Worm (Caenorhabditis elegans): ENCODE measurements around the gene dod-23.

dod-23 gene

DNA sequence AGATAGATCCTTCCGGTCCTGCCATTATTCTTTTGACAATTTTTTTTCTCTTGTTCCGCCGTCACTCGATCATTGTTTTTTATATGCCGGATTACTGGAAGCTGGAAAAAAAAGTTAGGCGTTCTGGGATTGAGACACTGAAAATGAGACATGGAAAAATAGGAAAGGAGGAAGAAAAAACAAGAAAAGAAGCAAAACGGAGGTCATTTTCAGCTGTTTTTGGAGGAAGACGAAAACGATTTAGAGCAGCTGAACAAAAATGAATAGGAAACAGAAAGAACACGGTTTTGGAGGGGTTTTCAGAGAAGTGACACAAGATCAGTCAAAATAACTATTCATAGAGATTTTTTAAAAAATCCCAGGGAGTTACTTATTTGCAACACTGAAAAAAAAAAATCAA lies 29.9 kb downstream of the dod-23 start, which contains the start of gene amt-3:
TSS of gene amt-3 (minus strand) at position 101 of the 400 bp plus-strand sequence.
- TF ChIP-seq hlh-26 (GFP tag; conservative IDR thresholded peaks at IDR 0.05), result no peak
- no peak for TF ChIP-seq Y95B8A.8 (GFP tag; IDR thresholded peaks at IDR 0.05)
- no peak for TF ChIP-seq F57C9.4 (tag; optimal IDR thresholded peaks at IDR 0.05)
- TF ChIP-seq ekl-4 (GFP tag; IDR thresholded peaks at IDR 0.05), result no peak

DNA sequence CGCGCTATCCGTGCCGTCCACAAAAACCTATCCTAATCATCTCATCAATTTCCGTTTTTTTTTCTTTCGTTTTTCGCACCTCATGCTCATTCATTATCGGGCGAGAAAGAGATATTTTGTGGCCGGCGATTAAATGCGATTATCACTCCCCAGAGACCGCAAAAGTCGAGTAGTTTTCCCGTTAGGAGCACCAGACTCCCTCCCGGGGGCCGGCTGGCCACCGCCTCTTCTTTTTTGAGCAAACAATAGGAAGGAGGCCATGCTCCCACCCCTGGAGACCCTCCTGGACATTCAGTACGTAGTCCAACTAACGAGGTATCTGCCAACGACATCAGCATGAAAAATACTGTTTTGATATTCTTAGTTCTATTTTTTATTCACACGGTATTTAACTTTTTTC lies 38.5 kb downstream of the dod-23 start, which contains the start of gene M195.2:
TSS of gene M195.2 (plus strand) at position 301 of the 400 bp plus-strand sequence.
- TF ChIP-seq Y79H2A.3 (GFP tag; conservative IDR thresholded peaks at IDR 0.05) (no peak), B0019.2 (GFP tag; conservative IDR thresholded peaks at IDR 0.05) (no peak), lin-35 (GFP tag; optimal IDR thresholded peaks at IDR 0.05) (no peak), hlh-12 (tag; optimal IDR thresholded peaks at IDR 0.05) (no peak), hrde-1 (tag; optimal IDR thresholded peaks at IDR 0.05; ENCODE audit: borderline replicate concordance) (no peak), mcd-1 (GFP tag; IDR thresholded peaks at IDR 0.05) (no peak)

DNA sequence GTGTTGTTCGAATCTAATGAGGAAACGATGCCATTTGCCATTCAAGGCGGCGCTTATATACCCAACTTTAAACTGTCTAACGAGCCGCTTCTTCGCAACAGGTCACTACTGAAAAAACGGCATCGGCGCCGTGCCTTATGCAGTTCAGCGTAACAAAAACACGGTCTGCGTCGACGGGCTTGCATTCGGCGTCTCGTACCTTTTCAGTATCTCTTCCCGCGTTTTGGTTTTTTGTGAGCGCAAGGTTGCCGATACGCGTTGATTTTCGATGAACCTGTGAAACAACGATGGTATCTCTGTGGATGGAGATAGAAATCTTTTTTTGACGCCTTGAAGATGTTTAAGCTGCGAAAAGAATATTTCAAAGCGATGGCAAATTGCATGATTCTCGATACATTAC lies 39.6 kb downstream of the dod-23 start, which contains the start of gene col-77:
TSS of gene col-77 (minus strand) at position 32 of the 400 bp plus-strand sequence.
- TF ChIP-seq tbx-9 (tag; optimal IDR thresholded peaks at IDR 0.05; ENCODE audit: borderline replicate concordance) (no peak), ceh-40 (GFP tag; IDR thresholded peaks at IDR 0.05) (no peak), ama-1 (optimal IDR thresholded peaks at IDR 0.05) (no peak), ama-1 (GFP tag; optimal IDR thresholded peaks at IDR 0.05) (no peak), Y95B8A.8 (GFP tag; IDR thresholded peaks at IDR 0.05) (no peak), snpc-4 (GFP tag; optimal IDR thresholded peaks at IDR 0.05) (no peak), snpc-4 (tag; optimal IDR thresholded peaks at IDR 0.05) (no peak), C17E4.6 (GFP tag; IDR thresholded peaks at IDR 0.05) (no peak), dpff-1 (tag; optimal IDR thresholded peaks at IDR 0.05) (no peak), xnd-1 (tag; optimal IDR thresholded peaks at IDR 0.05) (no peak), rec-8 (tag; optimal IDR thresholded peaks at IDR 0.05) (no peak), Y79H2A.3 (GFP tag; conservative IDR thresholded peaks at IDR 0.05) (no peak), C06A6.2 (GFP tag; conservative IDR thresholded peaks at IDR 0.05) (no peak), somi-1 (GFP tag; optimal IDR thresholded peaks at IDR 0.05) (no peak), hsf-1 (GFP tag; IDR thresholded peaks at IDR 0.05) (no peak), madf-6 (GFP tag; IDR thresholded peaks at IDR 0.05) (no peak), madf-3 (GFP tag; IDR thresholded peaks at IDR 0.05) (no peak), unc-62 (GFP tag; optimal IDR thresholded peaks at IDR 0.05) (no peak), let-526 (GFP tag; IDR thresholded peaks at IDR 0.05) (no peak), zim-3 (tag; optimal IDR thresholded peaks at IDR 0.05) (no peak), lsl-1 (GFP tag; optimal IDR thresholded peaks at IDR 0.05) (no peak)

DNA sequence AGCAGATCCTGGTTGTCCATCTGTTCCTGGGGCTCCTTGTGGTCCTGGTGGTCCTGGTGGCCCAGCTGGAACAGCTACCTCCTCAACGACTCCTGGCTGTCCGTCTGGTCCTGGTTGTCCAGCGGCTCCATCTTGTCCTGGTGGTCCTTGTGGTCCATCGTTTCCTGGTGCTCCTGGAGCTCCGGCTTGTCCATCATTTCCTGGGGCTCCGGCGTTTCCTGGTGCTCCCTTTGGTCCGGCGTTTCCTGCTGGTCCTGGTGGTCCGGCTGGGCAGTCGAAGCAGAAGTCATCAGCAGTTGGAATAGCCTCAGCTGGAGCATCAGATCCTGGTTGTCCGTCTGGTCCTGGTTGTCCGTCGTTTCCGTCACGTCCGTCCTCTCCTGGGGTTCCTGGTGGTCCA lies 40.5 kb downstream of the dod-23 start:
- TF ChIP-seq ceh-91 (GFP tag; IDR thresholded peaks at IDR 0.05) (no peak), dpff-1 (tag; optimal IDR thresholded peaks at IDR 0.05) (peak; percentile 22), egrh-3 (GFP tag; IDR thresholded peaks at IDR 0.05) (peak; percentile 80; the same call in 1 of the 2 replicates), zfh-2 (GFP tag; conservative IDR thresholded peaks at IDR 0.05) (peak; percentile 75), bed-2 (GFP tag; IDR thresholded peaks at IDR 0.05) (no peak)

DNA sequence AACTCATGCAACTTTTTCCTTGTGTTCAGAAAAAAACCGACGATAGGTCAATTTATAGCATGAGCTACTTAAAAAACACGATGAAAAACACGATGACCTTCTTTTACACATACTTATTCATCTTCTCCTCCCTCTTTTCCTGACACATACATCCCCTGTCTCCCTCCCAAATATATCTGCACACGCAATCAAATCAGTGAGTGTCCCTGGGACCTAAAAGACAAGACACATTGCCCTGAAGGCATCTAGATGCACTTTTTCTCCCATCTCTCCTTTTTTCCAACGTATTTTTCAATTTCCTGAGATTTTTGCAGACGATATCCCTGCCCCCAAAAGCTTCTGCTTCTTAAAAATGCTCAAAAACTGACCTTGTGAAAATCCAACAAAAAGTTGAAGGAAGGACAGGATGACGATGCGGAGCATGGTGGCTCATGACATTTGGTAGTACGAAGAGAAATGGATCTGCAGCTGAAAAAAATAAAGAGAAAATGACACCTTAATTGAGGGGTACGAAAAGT lies 44.7 kb downstream of the dod-23 start, which contains the start of gene C26D10.6:
TSS of gene C26D10.6 (minus strand) at position 468 of the 518 bp plus-strand sequence.
- no peak for TF ChIP-seq K12H6.12 (tag; optimal IDR thresholded peaks at IDR 0.05)
- TF ChIP-seq ZK185.1 (tag; optimal IDR thresholded peaks at IDR 0.05; ENCODE audit: poor library complexity, severe bottlenecking), result no peak
- no peak for TF ChIP-seq madf-6 (GFP tag; IDR thresholded peaks at IDR 0.05)
- no peak for TF ChIP-seq B0019.2 (GFP tag; conservative IDR thresholded peaks at IDR 0.05)
- TF ChIP-seq bed-2 (GFP tag; IDR thresholded peaks at IDR 0.05), result no peak
- TF ChIP-seq repo-1 (tag; optimal IDR thresholded peaks at IDR 0.05), result no peak
- TF ChIP-seq nhr-80 (tag; optimal IDR thresholded peaks at IDR 0.05), result no peak
- TF ChIP-seq unc-62 (GFP tag; optimal IDR thresholded peaks at IDR 0.05), result no peak
- no peak for TF ChIP-seq ceh-27 (GFP tag; optimal IDR thresholded peaks at IDR 0.05)
- TF ChIP-seq ceh-91 (GFP tag; IDR thresholded peaks at IDR 0.05), result no peak
- TF ChIP-seq F57C9.4 (tag; optimal IDR thresholded peaks at IDR 0.05), result no peak
- TF ChIP-seq sdz-38 (tag; optimal IDR thresholded peaks at IDR 0.05), result no peak
